Worm (Caenorhabditis elegans): ENCODE measurements around the gene B0250.18.

DNA sequence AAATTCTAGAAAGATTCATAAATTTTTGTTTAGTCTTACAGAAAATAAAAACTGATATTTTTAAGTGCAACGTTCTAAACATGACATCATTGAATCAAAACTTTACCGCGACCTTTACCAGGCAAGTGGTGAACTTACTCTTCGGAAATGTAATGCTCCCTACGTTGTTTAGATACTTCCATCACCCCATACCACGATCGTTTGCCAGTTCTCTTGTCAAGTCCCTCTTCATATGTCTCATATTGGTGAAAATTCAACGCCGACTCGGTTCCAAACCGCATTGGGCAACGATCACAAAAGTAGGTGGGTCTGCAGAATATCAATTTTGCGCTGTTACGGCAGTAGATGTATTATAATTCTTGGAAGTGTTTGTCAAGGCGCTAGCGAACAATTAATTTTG, at the start of gene B0250.18:
- TF ChIP-seq ceh-18 (tag; optimal IDR thresholded peaks at IDR 0.05) (no peak), ceh-45 (GFP tag; IDR thresholded peaks at IDR 0.05) (no peak), hlh-8 (tag; optimal IDR thresholded peaks at IDR 0.05) (no peak), ceh-19 (GFP tag; optimal IDR thresholded peaks at IDR 0.05) (no peak), tbx-2 (tag; optimal IDR thresholded peaks at IDR 0.05) (no peak), ztf-16 (tag; optimal IDR thresholded peaks at IDR 0.05) (no peak), hlh-6 (tag; optimal IDR thresholded peaks at IDR 0.05) (no peak), unc-86 (tag; optimal IDR thresholded peaks at IDR 0.05) (no peak), sox-4 (tag; optimal IDR thresholded peaks at IDR 0.05) (no peak), npax-4 (tag; optimal IDR thresholded peaks at IDR 0.05) (no peak), ama-1 (optimal IDR thresholded peaks at IDR 0.05) (no peak), ceh-48 (tag; optimal IDR thresholded peaks at IDR 0.05) (no peak), nhr-11 (tag; optimal IDR thresholded peaks at IDR 0.05) (no peak), rnt-1 (tag; optimal IDR thresholded peaks at IDR 0.05) (no peak)
